Worm (Caenorhabditis elegans) whole organism, L4 larva: ENCODE data around the gene Y51B9A.7.

ENCODE experiments used
- D1046.2 ChIP-seq: fragments of 200-800 bp; sonication (Bioruptor generic); IDR thresholded peaks from 2 replicates; pipeline ENCODE4 v1.3.6; 2022; ENCODE audit warnings: missing genetic modification characterization, missing compliant biosample characterization
- F10B5.3 ChIP-seq: sonication (generic microtip); optimal IDR thresholded peaks from 2 replicates; lab custom pipeline; 2016; ENCODE audit warnings: mild to moderate bottlenecking, missing genetic modification characterization, missing compliant biosample characterization
- F26F4.8 ChIP-seq: fragments of 200-800 bp; sonication (Bioruptor generic); conservative IDR thresholded peaks from 2 replicates; pipeline ENCODE4 v1.3.6; 2022; ENCODE audit warnings: missing genetic modification characterization, missing compliant biosample characterization
- F37D6.2 ChIP-seq: sonication (generic microtip); optimal IDR thresholded peaks from 2 replicates; lab custom pipeline; 2016; ENCODE audit warnings: mild to moderate bottlenecking, missing genetic modification characterization, missing compliant biosample characterization
- T20F7.1 ChIP-seq: fragments of 200-800 bp; sonication (Bioruptor generic); optimal IDR thresholded peaks from 2 replicates; lab custom pipeline; 2018; ENCODE audit warnings: mild to moderate bottlenecking, missing genetic modification characterization, missing compliant biosample characterization
- Y105C5A.15 ChIP-seq: fragments of 200-800 bp; sonication (Bioruptor generic); IDR thresholded peaks from 2 replicates; pipeline ENCODE4 v1.3.6; 2022; ENCODE audit warnings: missing genetic modification characterization, missing compliant biosample characterization
- Y48G9A.11 ChIP-seq: fragments of 200-800 bp; sonication (Bioruptor generic); IDR thresholded peaks from 2 replicates; pipeline ENCODE4 v1.3.6; 2022; ENCODE audit warnings: missing genetic modification reagents, missing genetic modification characterization, missing compliant biosample characterization
- aha-1 ChIP-seq: fragments of 150-350 bp; peaks from one replicate; lab custom pipeline; 2014; ENCODE audit warnings: missing biosample characterization, missing genetic modification characterization
- aly-2 ChIP-seq: sonication (generic microtip); optimal IDR thresholded peaks from 2 replicates; lab custom pipeline; 2018; ENCODE audit warnings: missing biosample characterization, missing genetic modification characterization
- ama-1 ChIP-seq: fragments of 150-350 bp; optimal IDR thresholded peaks from 2 replicates; lab custom pipeline; 2014; ENCODE audit warnings: inconsistent platforms, mixed read lengths
- ceh-20 ChIP-seq: fragments of 200-800 bp; sonication (Bioruptor generic); IDR thresholded peaks from 2 replicates; pipeline ENCODE4 v1.3.6; 2022; ENCODE audit warnings: missing genetic modification reagents, missing genetic modification characterization, missing compliant biosample characterization
- ceh-28 ChIP-seq: fragments of 150-350 bp; optimal IDR thresholded peaks from 2 replicates; lab custom pipeline; 2014; ENCODE audit warnings: missing biosample characterization, missing genetic modification reagents, missing genetic modification characterization
- ceh-32 ChIP-seq: sonication (generic microtip); optimal IDR thresholded peaks from 2 replicates; lab custom pipeline; 2016; ENCODE audit warnings: mild to moderate bottlenecking, missing genetic modification characterization, missing compliant biosample characterization; ENCODE audit not compliant: poor library complexity
- ceh-44 ChIP-seq: fragments of 200-800 bp; sonication (Bioruptor generic); IDR thresholded peaks from 2 replicates; pipeline ENCODE4 v1.3.6; 2022; ENCODE audit warnings: missing genetic modification reagents, missing genetic modification characterization, missing compliant biosample characterization
- ceh-82 ChIP-seq: sonication (generic microtip); optimal IDR thresholded peaks from 2 replicates; lab custom pipeline; 2017; ENCODE audit warnings: missing biosample characterization, missing genetic modification characterization
- ces-1 ChIP-seq: fragments of 150-350 bp; sonication (generic microtip); optimal IDR thresholded peaks from 4 replicates; lab custom pipeline; 2014; ENCODE audit warnings: missing biosample characterization, missing genetic modification reagents, missing genetic modification characterization
- daf-12 ChIP-seq: fragments of 150-350 bp; optimal IDR thresholded peaks from 2 replicates; lab custom pipeline; 2014; ENCODE audit warnings: missing biosample characterization, missing genetic modification reagents, missing genetic modification characterization
- daf-19 ChIP-seq: fragments of 200-800 bp; sonication (Bioruptor generic); conservative IDR thresholded peaks from 2 replicates; pipeline ENCODE4 v1.3.6; 2022; ENCODE audit warnings: missing genetic modification characterization, missing compliant biosample characterization
- dmd-6 ChIP-seq: fragments of 200-800 bp; sonication (Bioruptor generic); IDR thresholded peaks from 2 replicates; pipeline ENCODE4 v1.3.6; 2022; ENCODE audit warnings: missing genetic modification reagents, missing genetic modification characterization, missing compliant biosample characterization
- dve-1 ChIP-seq: sonication (generic microtip); optimal IDR thresholded peaks from 2 replicates; lab custom pipeline; 2017; ENCODE audit warnings: antibody characterized with exemption, mild to moderate bottlenecking, missing genetic modification characterization, missing compliant biosample characterization; ENCODE audit not compliant: insufficient read depth
- egl-27 ChIP-seq: sonication (generic microtip); optimal IDR thresholded peaks from 3 replicates; lab custom pipeline; 2017; ENCODE audit warnings: missing biosample characterization, missing genetic modification reagents, missing genetic modification characterization
- egl-43 ChIP-seq: fragments of 200-800 bp; sonication (Bioruptor generic); IDR thresholded peaks from 2 replicates; pipeline ENCODE4 v1.3.6; 2022; ENCODE audit warnings: missing genetic modification reagents, missing genetic modification characterization, missing compliant biosample characterization
- fkh-10 ChIP-seq: fragments of 150-350 bp; optimal IDR thresholded peaks from 2 replicates; lab custom pipeline; 2014; ENCODE audit warnings: missing biosample characterization, missing genetic modification reagents, missing genetic modification characterization
- hlh-11 ChIP-seq: fragments of 200-800 bp; sonication (Bioruptor generic); optimal IDR thresholded peaks from 2 replicates; lab custom pipeline; 2018; ENCODE audit warnings: mild to moderate bottlenecking, missing genetic modification characterization, missing compliant biosample characterization
- lin-13 ChIP-seq: fragments of 150-350 bp; optimal IDR thresholded peaks from 2 replicates; lab custom pipeline; 2014; ENCODE audit warnings: missing biosample characterization, missing genetic modification reagents, missing genetic modification characterization
- lin-15B ChIP-seq: fragments of 150-350 bp; sonication (generic microtip); optimal IDR thresholded peaks from 3 replicates; lab custom pipeline; 2014; ENCODE audit warnings: missing biosample characterization, missing genetic modification characterization
- lin-38 ChIP-seq: fragments of 200-800 bp; sonication (Bioruptor generic); IDR thresholded peaks from 2 replicates; pipeline ENCODE4 v1.3.6; 2022; ENCODE audit warnings: missing genetic modification reagents, missing genetic modification characterization, missing compliant biosample characterization
- lin-39 ChIP-seq: fragments of 150-350 bp; optimal IDR thresholded peaks from 2 replicates; lab custom pipeline; 2014; ENCODE audit warnings: missing biosample characterization, missing genetic modification reagents, missing genetic modification characterization
- mdl-1 ChIP-seq, 2 experiments: fragments of 150-350 bp in 1 of 2; sonication (generic microtip) in 1 of 2; optimal IDR thresholded peaks; 2 replicates each; lab custom pipeline; 2014 to 2017; ENCODE audit warnings: missing biosample characterization in 2 of 2, missing genetic modification characterization in 2 of 2
- mdt-29 ChIP-seq: fragments of 200-800 bp; sonication (Bioruptor generic); IDR thresholded peaks from 2 replicates; pipeline ENCODE4 v1.3.6; 2022; ENCODE audit warnings: missing genetic modification reagents, missing genetic modification characterization, missing compliant biosample characterization
- mep-1 ChIP-seq: fragments of 150-350 bp; sonication (generic microtip); optimal IDR thresholded peaks from 3 replicates; lab custom pipeline; 2014; ENCODE audit warnings: missing biosample characterization, missing genetic modification characterization
- mxl-3 ChIP-seq: fragments of 200-800 bp; sonication (Bioruptor generic); optimal IDR thresholded peaks from 2 replicates; lab custom pipeline; 2018; ENCODE audit warnings: mild to moderate bottlenecking, missing genetic modification characterization, missing compliant biosample characterization
- nhr-28 ChIP-seq: fragments of 150-350 bp; optimal IDR thresholded peaks from 2 replicates; lab custom pipeline; 2014; ENCODE audit warnings: missing biosample characterization, missing genetic modification characterization
- nhr-42 ChIP-seq: fragments of 200-800 bp; sonication (Bioruptor generic); IDR thresholded peaks from 2 replicates; pipeline ENCODE4 v1.3.6; 2022; ENCODE audit warnings: missing genetic modification characterization, missing compliant biosample characterization
- pqm-1 ChIP-seq: sonication (generic microtip); optimal IDR thresholded peaks from 2 replicates; lab custom pipeline; 2017; ENCODE audit warnings: missing biosample characterization, missing genetic modification characterization
- set-16 ChIP-seq: fragments of 200-800 bp; sonication (Bioruptor generic); IDR thresholded peaks from 2 replicates; pipeline ENCODE4 v1.3.6; 2022; ENCODE audit warnings: missing genetic modification reagents, missing genetic modification characterization, missing compliant biosample characterization
- spr-3 ChIP-seq: fragments of 200-800 bp; sonication (Bioruptor generic); optimal IDR thresholded peaks from 2 replicates; lab custom pipeline; 2018; ENCODE audit warnings: mild to moderate bottlenecking, missing genetic modification characterization, missing compliant biosample characterization
- tra-1 ChIP-seq: fragments of 200-800 bp; sonication (Bioruptor generic); IDR thresholded peaks from 2 replicates; pipeline ENCODE4 v1.3.6; 2022; ENCODE audit warnings: missing genetic modification reagents, missing genetic modification characterization, missing compliant biosample characterization
- unc-62 ChIP-seq, 3 experiments: fragments of 150-350 bp in 1 of 3; sonication (generic microtip); optimal IDR thresholded peaks in 2 of 3; peaks in 1 of 3; 1 replicate in 1 of 3; 2 replicates in 2 of 3; lab custom pipeline; 2014 to 2017; ENCODE audit warnings: missing biosample characterization in 3 of 3, missing genetic modification characterization in 3 of 3, missing genetic modification reagents in 3 of 3, missing genotype in 1 of 3
- zfp-2 ChIP-seq: sonication (generic microtip); optimal IDR thresholded peaks from 2 replicates; lab custom pipeline; 2016; ENCODE audit warnings: mild to moderate bottlenecking, missing genetic modification characterization, missing compliant biosample characterization
- zip-2 ChIP-seq: fragments of 150-350 bp; optimal IDR thresholded peaks from 2 replicates; lab custom pipeline; 2014; ENCODE audit warnings: missing biosample characterization, missing genetic modification characterization

The Y51B9A.7 gene

DNA sequence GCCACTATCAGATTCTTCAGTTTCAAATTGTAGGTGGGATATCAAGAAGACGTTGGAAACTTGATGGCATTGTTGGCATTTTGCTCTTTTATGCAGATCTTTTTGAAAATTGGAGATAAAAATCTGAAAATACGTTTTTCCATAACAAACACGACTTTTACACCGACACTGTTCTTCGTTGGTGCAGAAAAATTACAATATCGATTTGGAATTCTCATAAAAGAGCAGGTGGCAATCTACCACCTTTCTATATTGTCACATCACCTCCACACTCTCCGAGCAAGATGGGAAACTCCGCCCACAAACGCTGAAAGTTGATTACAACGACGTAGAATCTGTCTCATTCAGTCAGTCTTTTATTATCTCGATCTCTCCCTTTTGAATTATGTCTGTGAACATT, 7.6 kb downstream of the Y51B9A.7 start, which contains the start of gene arrd-2:
arrd-2 (plus strand) TSS at position 301 of the 400 bp plus-strand sequence.
- TF ChIP-seq tra-1 = no peak
- peak in 1 of 2 experiments; percentile 42 for TF ChIP-seq unc-62 (GFP tag; optimal IDR thresholded peaks at IDR 0.05 in 1 of 2; lab: Kevin White, UChicago)
- no peak for TF ChIP-seq unc-62 (tag; optimal IDR thresholded peaks at IDR 0.05; lab: Kevin White, UChicago)
- no peak for TF ChIP-seq ama-1
- TF ChIP-seq egl-43 = no peak
- no peak for TF ChIP-seq mxl-3 (GFP tag; lab: Kevin White, UChicago)
- no peak for TF ChIP-seq fkh-10 (GFP tag; lab: Kevin White, UChicago)
- TF ChIP-seq F37D6.2 (tag; lab: Kevin White, UChicago) = no peak

DNA sequence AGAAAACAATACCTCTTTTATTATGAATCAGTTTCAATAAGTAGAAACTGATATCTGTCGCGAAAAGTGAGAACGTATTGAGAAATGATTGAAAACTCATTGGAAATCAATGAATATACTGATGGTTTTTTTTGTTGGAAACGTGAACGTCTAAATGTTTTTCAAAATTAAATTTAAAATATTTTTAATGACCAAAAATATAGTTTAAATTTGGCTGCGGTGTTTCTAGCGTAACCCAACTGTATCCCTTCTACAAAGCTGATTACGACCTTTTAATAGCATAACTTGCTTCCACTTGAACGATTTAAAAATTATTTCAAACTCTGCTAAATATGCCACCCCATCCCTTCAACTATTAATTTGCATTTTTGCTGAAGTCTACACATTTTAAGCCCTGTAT, 11.7 kb downstream of the Y51B9A.7 start, which contains the start of gene M176.9:
M176.9 (minus strand) TSS at position 101 of the 400 bp plus-strand sequence.
- TF ChIP-seq Y105C5A.15 (GFP tag; lab: Robert Waterston, UW) (no peak), tra-1 (no peak), D1046.2 (no peak), mdl-1 (tag; optimal IDR thresholded peaks at IDR 0.05; lab: Kevin White, UChicago) (no peak), dmd-6 (GFP tag; lab: Robert Waterston, UW) (no peak), mdt-29 (GFP tag; lab: Robert Waterston, UW) (no peak), dve-1 (tag; lab: Kevin White, UChicago) (no peak), mep-1 (tag; lab: Kevin White, UChicago) (no peak)

DNA sequence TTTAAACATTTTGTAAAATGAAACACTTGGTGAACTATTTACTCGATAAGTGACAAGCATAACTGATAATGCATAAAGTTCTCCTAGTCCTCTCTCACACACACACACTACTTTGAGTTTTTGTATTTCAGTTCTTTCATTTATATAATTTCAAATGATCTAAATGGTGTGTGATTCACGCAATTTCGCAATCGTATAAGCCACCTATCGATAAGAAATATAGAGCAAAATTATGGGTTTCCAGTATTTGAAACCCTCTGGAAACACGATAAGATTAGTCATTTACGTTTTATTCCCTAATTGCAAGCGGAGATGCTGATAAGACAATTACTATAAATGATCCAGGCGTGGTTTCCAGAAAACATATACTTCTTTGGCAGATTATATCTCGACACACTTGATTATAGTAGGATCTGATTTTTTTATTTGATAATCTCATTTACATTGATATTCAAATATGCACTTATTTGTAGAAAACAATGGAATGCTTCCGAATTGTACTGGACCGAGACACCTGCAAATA, 12.3 kb downstream of the Y51B9A.7 start, which contains the start of gene arrd-3:
arrd-3 (plus strand) TSS at position 473 of the 523 bp plus-strand sequence.
- TF ChIP-seq zip-2 (tag; lab: Kevin White, UChicago) = no peak
- TF ChIP-seq F10B5.3 (tag; lab: Kevin White, UChicago) = no peak
- peak; percentile 27 for TF ChIP-seq nhr-28 (tag; lab: Kevin White, UChicago)
- peak in 1 of 2 experiments; percentile 58 for TF ChIP-seq unc-62 (GFP tag; optimal IDR thresholded peaks at IDR 0.05 in 1 of 2; lab: Kevin White, UChicago)
- no peak for TF ChIP-seq unc-62 (tag; optimal IDR thresholded peaks at IDR 0.05; lab: Kevin White, UChicago)
- TF ChIP-seq dmd-6 (GFP tag; lab: Robert Waterston, UW) = peak; percentile 29; the same call in 1 of the 2 replicates
- TF ChIP-seq hlh-11 (tag; lab: Kevin White, UChicago) = peak; percentile 23
- peak; percentile 75 for TF ChIP-seq pqm-1 (tag; lab: Kevin White, UChicago)

DNA sequence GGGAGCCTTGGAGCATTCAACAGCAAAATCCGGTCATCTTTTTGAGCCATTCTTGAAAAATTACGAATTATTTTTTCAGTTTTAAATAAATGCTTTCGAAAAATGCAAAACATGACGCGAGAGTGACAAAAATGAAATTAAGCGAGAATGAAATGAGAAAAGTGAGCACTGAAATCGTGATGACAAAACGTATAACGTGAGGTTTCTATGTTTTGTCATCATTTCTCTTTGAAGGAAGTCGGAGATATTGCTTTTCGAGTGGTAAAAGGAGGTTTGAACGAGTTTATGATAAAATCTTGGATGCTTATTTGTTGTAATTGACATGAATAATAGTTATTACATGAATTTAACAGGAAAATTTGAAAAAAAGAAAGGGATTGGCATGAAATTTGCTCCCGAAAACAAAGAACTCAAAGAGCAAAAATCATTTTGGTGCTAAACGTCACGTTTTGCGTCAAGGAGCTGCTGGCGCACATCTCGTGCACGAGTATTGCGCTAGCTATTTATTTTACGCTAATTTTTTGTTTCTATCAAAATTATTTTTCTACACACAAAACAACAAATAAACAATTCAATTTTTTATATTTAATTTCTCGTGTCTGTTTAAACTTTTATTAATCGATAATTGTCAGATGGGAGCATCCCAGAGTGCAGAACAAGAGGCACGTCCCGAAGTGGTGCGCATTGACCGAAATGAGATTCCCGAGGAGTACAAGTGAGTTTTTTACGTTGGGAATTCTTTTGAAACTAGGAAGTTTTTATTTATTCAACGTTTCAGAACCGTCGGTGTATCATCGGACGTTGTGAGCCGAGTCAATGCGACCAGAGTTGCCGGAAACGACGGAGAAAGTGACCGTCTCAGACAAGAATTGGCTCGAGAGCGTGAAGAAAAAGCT, 16.8 kb downstream of the Y51B9A.7 start, which contains the start of the genes gss-1 and chch-3:
gss-1 (minus strand) TSS at position 51 of the 896 bp plus-strand sequence.
chch-3 (plus strand) TSS at position 633 of the 896 bp plus-strand sequence.
- TF ChIP-seq ceh-44 (GFP tag; lab: Robert Waterston, UW) (no peak), Y48G9A.11 (GFP tag; lab: Robert Waterston, UW) (no peak), lin-15B (tag; lab: Kevin White, UChicago) (no peak), F26F4.8 (no peak), tra-1 (no peak), ceh-20 (no peak), ceh-32 (tag; lab: Kevin White, UChicago) (no peak), egl-27 (tag; lab: Kevin White, UChicago) (no peak), T20F7.1 (GFP tag; lab: Kevin White, UChicago) (peak; percentile 71), zfp-2 (no peak), aly-2 (no peak), daf-12 (no peak), Y105C5A.15 (GFP tag; lab: Robert Waterston, UW) (no peak), dmd-6 (GFP tag; lab: Robert Waterston, UW) (peak; percentile 61), set-16 (no peak), lin-38 (GFP tag; lab: Robert Waterston, UW) (no peak), lin-13 (GFP tag; lab: Kevin White, UChicago) (no peak), ceh-82 (tag; lab: Kevin White, UChicago) (no peak), nhr-42 (GFP tag; lab: Robert Waterston, UW) (no peak), ceh-28 (tag; lab: Kevin White, UChicago) (no peak), hlh-11 (tag; lab: Kevin White, UChicago) (peak; percentile 55), D1046.2 (no peak), F10B5.3 (tag; lab: Kevin White, UChicago) (no peak), ces-1 (GFP tag; lab: Kevin White, UChicago) (no peak), daf-19 (GFP tag; lab: Robert Waterston, UW) (no peak), spr-3 (no peak), aha-1 (tag; lab: Kevin White, UChicago) (peak; percentile 93), lin-39 (tag; lab: Kevin White, UChicago) (no peak)
